Worm (Caenorhabditis elegans): Measurements from ENCODE around the gene vps-18.
A peak's percentile ranks its signal among the peaks of the same experiment; 100 is the strongest.

The vps-18 gene

ce11 chrII:4453453-4453852, 7.5 kb upstream of the vps-18 start:
- TF ChIP-seq crh-2 (tag; optimal IDR thresholded peaks at IDR 0.05) (no peak), mdl-1 (tag; optimal IDR thresholded peaks at IDR 0.05) (no peak), ztf-4 (tag; optimal IDR thresholded peaks at IDR 0.05) (no peak), C34F6.9 (tag; optimal IDR thresholded peaks at IDR 0.05) (peak; percentile 12), nhr-129 (tag; optimal IDR thresholded peaks at IDR 0.05) (no peak), blmp-1 (tag; optimal IDR thresholded peaks at IDR 0.05; ENCODE audit: insufficient read depth) (no peak), elt-1 (tag; optimal IDR thresholded peaks at IDR 0.05) (no peak), lin-11 (tag; optimal IDR thresholded peaks at IDR 0.05) (no peak), unc-55 (GFP tag; optimal IDR thresholded peaks at IDR 0.05) (peak; percentile 38), ztf-1 (GFP tag; conservative IDR thresholded peaks at IDR 0.05) (no peak), ceh-16 (tag; optimal IDR thresholded peaks at IDR 0.05) (no peak), alr-1 (tag; optimal IDR thresholded peaks at IDR 0.05) (no peak), sma-3 (GFP tag; optimal IDR thresholded peaks at IDR 0.05) (no peak), unc-39 (tag; optimal IDR thresholded peaks at IDR 0.05) (no peak), ceh-82 (tag; optimal IDR thresholded peaks at IDR 0.05) (no peak)

- TF ChIP-seq mbf-1 (tag; optimal IDR thresholded peaks at IDR 0.05) (no peak), sma-3 (GFP tag; optimal IDR thresholded peaks at IDR 0.05) (no peak), nhr-77 (tag; optimal IDR thresholded peaks at IDR 0.05) (no peak), mab-5 (tag; optimal IDR thresholded peaks at IDR 0.05) (no peak), C34F6.9 (tag; optimal IDR thresholded peaks at IDR 0.05) (no peak), peb-1 (tag; optimal IDR thresholded peaks at IDR 0.05) (no peak), skn-1 (tag; optimal IDR thresholded peaks at IDR 0.05) (no peak), ztf-1 (GFP tag; conservative IDR thresholded peaks at IDR 0.05) (no peak), lin-11 (tag; optimal IDR thresholded peaks at IDR 0.05) (no peak), nhr-129 (tag; optimal IDR thresholded peaks at IDR 0.05) (no peak), nhr-12 (tag; optimal IDR thresholded peaks at IDR 0.05) (no peak), nhr-21 (tag; optimal IDR thresholded peaks at IDR 0.05) (no peak), mdl-1 (tag; optimal IDR thresholded peaks at IDR 0.05) (no peak), nhr-6 (tag; optimal IDR thresholded peaks at IDR 0.05) (no peak), lin-39 (tag; optimal IDR thresholded peaks at IDR 0.05) (no peak), zag-1 (tag; optimal IDR thresholded peaks at IDR 0.05) (no peak), egl-27 (tag; optimal IDR thresholded peaks at IDR 0.05) (no peak)
These were observed 6.1 kb upstream of the vps-18 start for ce11 chrII:4454823-4455222.

ce11 chrII:4456024-4456423, 4.9 kb upstream of the vps-18 start:
- TF ChIP-seq sma-3 (GFP tag; optimal IDR thresholded peaks at IDR 0.05) (no peak), elt-3 (tag; optimal IDR thresholded peaks at IDR 0.05) (no peak), zag-1 (tag; optimal IDR thresholded peaks at IDR 0.05) (peak; percentile 38), Y55F3AM.14 (GFP tag; optimal IDR thresholded peaks at IDR 0.05) (peak; percentile 55), nhr-129 (tag; optimal IDR thresholded peaks at IDR 0.05) (peak; percentile 45), ceh-82 (tag; optimal IDR thresholded peaks at IDR 0.05) (no peak), C34F6.9 (tag; optimal IDR thresholded peaks at IDR 0.05) (peak; percentile 58), sem-4 (tag; optimal IDR thresholded peaks at IDR 0.05) (peak; percentile 47), crh-2 (tag; optimal IDR thresholded peaks at IDR 0.05) (peak; percentile 17), nhr-6 (tag; optimal IDR thresholded peaks at IDR 0.05) (peak; percentile 3), nhr-12 (tag; optimal IDR thresholded peaks at IDR 0.05) (no peak), lsy-2 (tag; optimal IDR thresholded peaks at IDR 0.05) (peak; percentile 19 to 25), unc-55 (GFP tag; optimal IDR thresholded peaks at IDR 0.05) (peak; percentile 68), mdl-1 (tag; optimal IDR thresholded peaks at IDR 0.05) (peak in 1 of 2 experiments; percentile 32), ztf-4 (tag; optimal IDR thresholded peaks at IDR 0.05) (no peak), dmd-4 (tag; optimal IDR thresholded peaks at IDR 0.05) (no peak), F13H6.1 (tag; optimal IDR thresholded peaks at IDR 0.05) (peak; percentile 62)

ce11 chrII:4460297-4460696, 633 bp upstream of the vps-18 start:
- TF ChIP-seq mdl-1 (tag; optimal IDR thresholded peaks at IDR 0.05) (no peak), mbf-1 (tag; optimal IDR thresholded peaks at IDR 0.05) (no peak), sem-4 (tag; optimal IDR thresholded peaks at IDR 0.05) (no peak), snpc-4 (tag; optimal IDR thresholded peaks at IDR 0.05) (no peak), ceh-82 (tag; optimal IDR thresholded peaks at IDR 0.05) (no peak), nhr-129 (tag; optimal IDR thresholded peaks at IDR 0.05) (no peak), fos-1 (tag; optimal IDR thresholded peaks at IDR 0.05) (no peak), nhr-237 (tag; optimal IDR thresholded peaks at IDR 0.05) (no peak), aly-2 (tag; optimal IDR thresholded peaks at IDR 0.05) (no peak), elt-1 (tag; optimal IDR thresholded peaks at IDR 0.05) (no peak), ztf-4 (tag; optimal IDR thresholded peaks at IDR 0.05) (no peak), ama-1 (optimal IDR thresholded peaks at IDR 0.05) (no peak), F13H6.1 (tag; optimal IDR thresholded peaks at IDR 0.05) (no peak)

Data from whole organism, L2 larva.